Fruit fly (Drosophila melanogaster) whole organism, embryonic: ENCODE results near the gene CG12301.

Experiments
- BEAF-32 ChIP-seq: fragments of 200-800 bp; sonication (Bioruptor generic); optimal IDR thresholded peaks from 3 replicates; lab custom pipeline; 2017; ENCODE audit warnings: missing biosample characterization, missing genetic modification characterization, mild to moderate bottlenecking, moderate library complexity, missing genetic modification reagents
- CG10431 ChIP-seq: fragments of 200-800 bp; sonication (Bioruptor generic); optimal IDR thresholded peaks from 3 replicates; lab custom pipeline; 2018; ENCODE audit warnings: missing biosample characterization, mild to moderate bottlenecking, missing genetic modification characterization
- CG11398 ChIP-seq: fragments of 200-800 bp; sonication (Bioruptor generic); optimal IDR thresholded peaks from 2 replicates; lab custom pipeline; 2016; ENCODE audit warnings: missing biosample characterization, missing genetic modification characterization
- CG12942 ChIP-seq: fragments of 200-800 bp; sonication (Bioruptor generic); optimal IDR thresholded peaks from 3 replicates; lab custom pipeline; 2016; ENCODE audit warnings: missing biosample characterization, missing genetic modification characterization
- CG13296 ChIP-seq: fragments of 200-800 bp; sonication (Bioruptor generic); optimal IDR thresholded peaks from 3 replicates; lab custom pipeline; 2018; ENCODE audit warnings: missing biosample characterization, mild to moderate bottlenecking, missing genetic modification characterization
- CG15601 ChIP-seq: fragments of 200-800 bp; sonication (Bioruptor generic); optimal IDR thresholded peaks from 3 replicates; lab custom pipeline; 2019; ENCODE audit warnings: missing biosample characterization, mild to moderate bottlenecking, missing genetic modification characterization, moderate library complexity
- CG17186 ChIP-seq: fragments of 200-800 bp; sonication (Bioruptor generic); optimal IDR thresholded peaks from 3 replicates; lab custom pipeline; 2017; ENCODE audit warnings: missing biosample characterization, missing genetic modification reagents, missing genetic modification characterization
- CG17829 ChIP-seq: fragments of 200-800 bp; optimal IDR thresholded peaks from 2 replicates; lab custom pipeline; 2019; ENCODE audit warnings: missing biosample characterization, mild to moderate bottlenecking, missing genetic modification characterization, moderate library complexity
- CG2120 ChIP-seq: fragments of 200-800 bp; sonication (Bioruptor generic); optimal IDR thresholded peaks from 3 replicates; lab custom pipeline; 2016; ENCODE audit warnings: missing biosample characterization, missing genetic modification characterization
- CG30020 ChIP-seq: fragments of 200-800 bp; optimal IDR thresholded peaks from 2 replicates; lab custom pipeline; 2019; ENCODE audit warnings: missing biosample characterization, mild to moderate bottlenecking, missing genetic modification characterization, moderate library complexity
- CG30403 ChIP-seq: fragments of 200-800 bp; sonication (Bioruptor generic); optimal IDR thresholded peaks from 3 replicates; lab custom pipeline; 2016; ENCODE audit warnings: missing biosample characterization, missing genetic modification characterization
- CG33557 ChIP-seq: fragments of 200-800 bp; sonication (Bioruptor generic); optimal IDR thresholded peaks from 2 replicates; lab custom pipeline; 2019; ENCODE audit warnings: missing biosample characterization, mild to moderate bottlenecking, missing genetic modification characterization, moderate library complexity
- CG34224 ChIP-seq: fragments of 200-800 bp; sonication (Bioruptor generic); IDR thresholded peaks from 3 replicates; pipeline ENCODE4 v1.3.6; 2022; ENCODE audit warnings: missing biosample characterization, missing genetic modification characterization; ENCODE audit not compliant: partially characterized antibody
- CG6791 ChIP-seq: fragments of 200-800 bp; sonication (Bioruptor generic); IDR thresholded peaks from 3 replicates; pipeline ENCODE4 v1.3.6; 2022; ENCODE audit warnings: missing biosample characterization, missing genetic modification characterization; ENCODE audit not compliant: partially characterized antibody
- CG9797 ChIP-seq: fragments of 200-800 bp; sonication (Bioruptor generic); optimal IDR thresholded peaks from 3 replicates; lab custom pipeline; 2018; ENCODE audit warnings: missing biosample characterization, mild to moderate bottlenecking, missing genetic modification characterization
- Dp ChIP-seq: fragments of 200-800 bp; sonication (Bioruptor generic); optimal IDR thresholded peaks from 2 replicates; lab custom pipeline; 2018; ENCODE audit warnings: missing biosample characterization, mild to moderate bottlenecking, missing genetic modification characterization, moderate library complexity
- Dref ChIP-seq: fragments of 200-800 bp; sonication (Bioruptor generic); IDR thresholded peaks from 2 replicates; pipeline ENCODE4 v1.3.6; 2022; ENCODE audit warnings: missing biosample characterization, missing genetic modification characterization
- HHEX ChIP-seq: fragments of 200-800 bp; sonication (Bioruptor generic); optimal IDR thresholded peaks from 3 replicates; lab custom pipeline; 2017; ENCODE audit warnings: missing biosample characterization, mild to moderate bottlenecking, missing genetic modification characterization, missing genetic modification reagents
- HmgD ChIP-seq: fragments of 200-800 bp; sonication (Bioruptor generic); optimal IDR thresholded peaks from 3 replicates; lab custom pipeline; 2016; ENCODE audit warnings: missing biosample characterization, missing genetic modification characterization
- MBD-R2 ChIP-seq: fragments of 200-800 bp; sonication (Bioruptor generic); IDR thresholded peaks from 2 replicates; pipeline ENCODE4 v1.3.6; 2022; ENCODE audit warnings: missing biosample characterization, missing genetic modification characterization
- MESR4 ChIP-seq: fragments of 200-800 bp; sonication (Bioruptor generic); optimal IDR thresholded peaks from 2 replicates; lab custom pipeline; 2018; ENCODE audit warnings: missing biosample characterization, mild to moderate bottlenecking, missing genetic modification characterization, moderate library complexity
- Myb ChIP-seq: fragments of 200-800 bp; sonication (Bioruptor generic); optimal IDR thresholded peaks from 2 replicates; lab custom pipeline; 2016; ENCODE audit warnings: missing biosample characterization, missing genetic modification characterization
- Oaz ChIP-seq: fragments of 200-800 bp; sonication (Bioruptor generic); IDR thresholded peaks from 2 replicates; pipeline ENCODE4 v1.3.6; 2022; ENCODE audit warnings: missing biosample characterization, missing genetic modification characterization
- Six4 ChIP-seq: fragments of 200-800 bp; sonication (Bioruptor generic); optimal IDR thresholded peaks from 2 replicates; lab custom pipeline; 2016; ENCODE audit warnings: missing biosample characterization, missing genetic modification characterization
- Taf1 ChIP-seq: fragments of 200-800 bp; sonication (Bioruptor generic); IDR thresholded peaks from 2 replicates; pipeline ENCODE4 v1.3.6; 2022; ENCODE audit warnings: missing biosample characterization, missing genetic modification characterization
- br ChIP-seq: fragments of >200 bp; optimal IDR thresholded peaks from 2 replicates; lab custom pipeline; 2017
- bsh ChIP-seq, 2 experiments: fragments of 200-800 bp; sonication (Bioruptor generic); optimal IDR thresholded peaks; 2 replicates each; lab custom pipeline; 2017 to 2018; ENCODE audit warnings: mild to moderate bottlenecking in 2 of 2, missing biosample characterization in 2 of 2, missing genetic modification characterization in 2 of 2, moderate library complexity in 1 of 2
- cg ChIP-seq: fragments of 200-800 bp; sonication (Bioruptor generic); optimal IDR thresholded peaks from 3 replicates; lab custom pipeline; 2019; ENCODE audit warnings: missing biosample characterization, mild to moderate bottlenecking, missing genetic modification characterization, moderate library complexity
- dmrt99B ChIP-seq: fragments of 200-800 bp; sonication (Bioruptor generic); optimal IDR thresholded peaks from 2 replicates; lab custom pipeline; 2018; ENCODE audit warnings: missing biosample characterization, mild to moderate bottlenecking, missing genetic modification characterization, moderate library complexity
- ems ChIP-seq: fragments of 200-800 bp; sonication (Bioruptor generic); optimal IDR thresholded peaks from 3 replicates; lab custom pipeline; 2016; ENCODE audit warnings: missing biosample characterization, missing genetic modification characterization
- ftz-f1 ChIP-seq: fragments of 200-800 bp; sonication (Bioruptor generic); optimal IDR thresholded peaks from 2 replicates; lab custom pipeline; 2016; ENCODE audit warnings: missing biosample characterization, missing genetic modification characterization
- fu2 ChIP-seq: fragments of 200-800 bp; sonication (Bioruptor generic); optimal IDR thresholded peaks from 2 replicates; lab custom pipeline; 2016; ENCODE audit warnings: missing biosample characterization, missing genetic modification characterization
- gem ChIP-seq: fragments of 200-800 bp; sonication (Bioruptor generic); optimal IDR thresholded peaks from 2 replicates; lab custom pipeline; 2019; ENCODE audit warnings: missing biosample characterization, mild to moderate bottlenecking, missing genetic modification characterization, moderate library complexity
- gfzf ChIP-seq: fragments of 200-800 bp; sonication (Bioruptor generic); optimal IDR thresholded peaks from 2 replicates; lab custom pipeline; 2016; ENCODE audit warnings: missing biosample characterization, mild to moderate bottlenecking, missing genetic modification characterization, moderate library complexity
- inv ChIP-seq: fragments of 200-800 bp; sonication (Bioruptor generic); IDR thresholded peaks from 2 replicates; pipeline ENCODE4 v1.3.6; 2022; ENCODE audit warnings: missing biosample characterization, missing genetic modification characterization; ENCODE audit not compliant: partially characterized antibody
- kni ChIP-seq: fragments of 200-800 bp; sonication (Bioruptor generic); optimal IDR thresholded peaks from 3 replicates; lab custom pipeline; 2017; ENCODE audit warnings: mild to moderate bottlenecking, missing biosample characterization, missing genetic modification reagents, missing genetic modification characterization
- lbe ChIP-seq: fragments of 200-800 bp; sonication (Bioruptor generic); optimal IDR thresholded peaks from 2 replicates; lab custom pipeline; 2016; ENCODE audit warnings: missing biosample characterization, mild to moderate bottlenecking, missing genetic modification characterization
- lmd ChIP-seq: fragments of 200-800 bp; sonication (Bioruptor generic); IDR thresholded peaks from 2 replicates; pipeline ENCODE4 v1.3.6; 2022; ENCODE audit warnings: missing biosample characterization, missing genetic modification characterization
- nerfin-1 ChIP-seq: fragments of 200-800 bp; sonication (Bioruptor generic); optimal IDR thresholded peaks from 3 replicates; lab custom pipeline; 2019; ENCODE audit warnings: missing biosample characterization, mild to moderate bottlenecking, missing genetic modification characterization, moderate library complexity
- nerfin-2 ChIP-seq: fragments of 200-800 bp; sonication (Bioruptor generic); IDR thresholded peaks from 2 replicates; pipeline ENCODE4 v1.3.6; 2022; ENCODE audit warnings: missing biosample characterization, missing genetic modification characterization; ENCODE audit not compliant: partially characterized antibody
- pan ChIP-seq, 4 experiments: fragments of >200 bp in 3 of 4; fragments of 200-800 bp in 1 of 4; sonication (Bioruptor generic) in 1 of 4; optimal IDR thresholded peaks in 3 of 4; IDR thresholded peaks in 1 of 4; 2 replicates each; pipeline versions ENCODE4 v1.3.6 to Lab custom; 2017 to 2022; ENCODE audit warnings: missing biosample characterization in 2 of 4, missing genetic modification characterization in 2 of 4, mixed read lengths in 1 of 4
- pb ChIP-seq: fragments of 200-800 bp; sonication (Bioruptor generic); optimal IDR thresholded peaks from 3 replicates; lab custom pipeline; 2016; ENCODE audit warnings: missing biosample characterization, missing genetic modification characterization
- pnt ChIP-seq: fragments of 200-800 bp; sonication (Bioruptor generic); optimal IDR thresholded peaks from 3 replicates; lab custom pipeline; 2016; ENCODE audit warnings: missing biosample characterization, missing genetic modification characterization
- scrt ChIP-seq: fragments of 200-800 bp; sonication (Bioruptor generic); optimal IDR thresholded peaks from 2 replicates; lab custom pipeline; 2018; ENCODE audit warnings: missing biosample characterization, mild to moderate bottlenecking, missing genetic modification characterization, moderate library complexity
- shn ChIP-seq: fragments of 200-800 bp; sonication (Bioruptor generic); optimal IDR thresholded peaks from 3 replicates; lab custom pipeline; 2016; ENCODE audit warnings: missing biosample characterization, missing genetic modification characterization
- sima ChIP-seq: fragments of 200-800 bp; sonication (Bioruptor generic); optimal IDR thresholded peaks from 2 replicates; lab custom pipeline; 2016; ENCODE audit warnings: missing biosample characterization, missing genetic modification characterization
- tna ChIP-seq: fragments of 200-800 bp; sonication (Bioruptor generic); IDR thresholded peaks from 2 replicates; pipeline ENCODE4 v1.3.6; 2022; ENCODE audit warnings: missing biosample characterization, missing genetic modification characterization; ENCODE audit not compliant: partially characterized antibody
- z ChIP-seq: fragments of 200-800 bp; sonication (Bioruptor generic); IDR thresholded peaks from 3 replicates; pipeline ENCODE4 v1.3.6; 2022; ENCODE audit warnings: missing biosample characterization, missing genetic modification characterization

Gene CG12301

dm6 chr3L:15553993-15554644 is 26.5 kb upstream of the CG12301 start, which contains the start of gene AGO2 (continued):
- TF ChIP-seq CG17829 (tag; lab: Kevin White, UChicago), result peak; percentile 62
- TF ChIP-seq CG30020 (tag; lab: Kevin White, UChicago), result peak; percentile 63
- no peak for TF ChIP-seq gem
- TF ChIP-seq HHEX, result peak; percentile 21
- TF ChIP-seq gfzf, result peak; percentile 41
- peak; percentile 61 for TF ChIP-seq kni
- TF ChIP-seq MBD-R2 (GFP tag; lab: Robert Waterston, UW), result peak; percentile 24; the same call in 1 of the 2 replicates
- TF ChIP-seq CG11398 (GFP tag; lab: Kevin White, UChicago), result peak; percentile 8
- TF ChIP-seq z (GFP tag; lab: Robert Waterston, UW), result no peak
- peak; percentile 73; the same call in 1 of the 2 replicates for TF ChIP-seq nerfin-2
- no peak for TF ChIP-seq dmrt99B (tag; lab: Kevin White, UChicago)
- TF ChIP-seq fu2 (GFP tag; lab: Kevin White, UChicago), result peak; percentile 29
- TF ChIP-seq cg (GFP tag; lab: Kevin White, UChicago), result peak; percentile 52
- no peak for TF ChIP-seq br (lab: Kevin White, UChicago)
- no peak for TF ChIP-seq CG33557 (GFP tag; lab: Kevin White, UChicago)
- peak; percentile 69 for TF ChIP-seq BEAF-32 (GFP tag; lab: Kevin White, UChicago)
- TF ChIP-seq CG12942 (GFP tag; lab: Kevin White, UChicago), result no peak
- peak; percentile 70; the same call in 1 of the 3 replicates for TF ChIP-seq CG6791 (GFP tag; lab: Robert Waterston, UW)
- peak; percentile 99 for TF ChIP-seq MESR4 (GFP tag; lab: Kevin White, UChicago)
- TF ChIP-seq CG17186 (GFP tag; lab: Kevin White, UChicago), result peak; percentile 66
- TF ChIP-seq CG10431 (GFP tag; lab: Kevin White, UChicago), result peak; percentile 61
- TF ChIP-seq bsh (GFP tag; optimal IDR thresholded peaks at IDR 0.05; lab: Kevin White, UChicago), result no peak
- TF ChIP-seq CG15601 (tag; lab: Kevin White, UChicago), result peak; percentile 17
- no peak for TF ChIP-seq Oaz (GFP tag; lab: Robert Waterston, UW)
- peak; percentile 91 for TF ChIP-seq HmgD (GFP tag; lab: Kevin White, UChicago)
- peak; percentile 75 for TF ChIP-seq tna (GFP tag; lab: Robert Waterston, UW)
- no peak for TF ChIP-seq Taf1 (GFP tag; lab: Robert Waterston, UW)
- peak; percentile 59; the same call in 1 of the 2 replicates for TF ChIP-seq inv (GFP tag; lab: Robert Waterston, UW)
- TF ChIP-seq pb (GFP tag; lab: Kevin White, UChicago), result peak; percentile 39
- peak; percentile 11 for TF ChIP-seq CG2120
- TF ChIP-seq pnt, result no peak
- TF ChIP-seq shn (GFP tag; lab: Kevin White, UChicago), result peak; percentile 1
- TF ChIP-seq ems (GFP tag; lab: Kevin White, UChicago), result no peak
- TF ChIP-seq CG30403 (GFP tag; lab: Kevin White, UChicago), result peak; percentile 21
- no peak for TF ChIP-seq pan (optimal IDR thresholded peaks at IDR 0.05; lab: Kevin White, UChicago)
- no peak for TF ChIP-seq pan (GFP tag; optimal IDR thresholded peaks at IDR 0.05 in 1 of 2, IDR thresholded peaks at IDR 0.05 in 1 of 2)
- TF ChIP-seq lmd (GFP tag; lab: Robert Waterston, UW), result no peak
- TF ChIP-seq CG34224 (GFP tag; lab: Robert Waterston, UW), result peak; percentile 83
- peak; percentile 17 for TF ChIP-seq Six4 (GFP tag; lab: Kevin White, UChicago)
- no peak for TF ChIP-seq ftz-f1 (GFP tag; lab: Kevin White, UChicago)
- TF ChIP-seq lbe (GFP tag; lab: Kevin White, UChicago), result peak; percentile 43
- peak; percentile 92 for TF ChIP-seq Dp
- peak; percentile 26 for TF ChIP-seq Myb (GFP tag; lab: Kevin White, UChicago)
- peak; percentile 21 for TF ChIP-seq nerfin-1 (tag; lab: Kevin White, UChicago)
- TF ChIP-seq sima (GFP tag; lab: Kevin White, UChicago), result no peak
- TF ChIP-seq CG9797, result peak; percentile 53
- peak; percentile 28 for TF ChIP-seq CG13296 (GFP tag; lab: Kevin White, UChicago)
- peak; percentile 40 for TF ChIP-seq scrt (GFP tag; lab: Kevin White, UChicago)
- peak; percentile 93 for TF ChIP-seq Dref (GFP tag; lab: Robert Waterston, UW)
